Worm (Caenorhabditis elegans) whole organism, early embryonic: Measurements from ENCODE around the gene srbc-57.

ENCODE experiments used
- B0310.2 ChIP-seq: sonication (generic microtip); optimal IDR thresholded peaks from 2 replicates; lab custom pipeline; 2016; ENCODE audit warnings: mild to moderate bottlenecking, missing genetic modification characterization, missing compliant biosample characterization
- ceh-13 ChIP-seq: fragments of 200-800 bp; sonication (Bioruptor generic); optimal IDR thresholded peaks from 2 replicates; lab custom pipeline; 2018; ENCODE audit warnings: mild to moderate bottlenecking, missing genetic modification characterization, missing compliant biosample characterization
- ceh-36 ChIP-seq: sonication (generic microtip); optimal IDR thresholded peaks from 2 replicates; lab custom pipeline; 2016; ENCODE audit warnings: missing genetic modification characterization, inconsistent platforms, missing compliant biosample characterization
- flt-1 ChIP-seq: fragments of 200-800 bp; sonication (Bioruptor generic); IDR thresholded peaks from 2 replicates; pipeline ENCODE4 v1.3.6; 2022; ENCODE audit warnings: missing genetic modification characterization, missing compliant biosample characterization

DNA sequence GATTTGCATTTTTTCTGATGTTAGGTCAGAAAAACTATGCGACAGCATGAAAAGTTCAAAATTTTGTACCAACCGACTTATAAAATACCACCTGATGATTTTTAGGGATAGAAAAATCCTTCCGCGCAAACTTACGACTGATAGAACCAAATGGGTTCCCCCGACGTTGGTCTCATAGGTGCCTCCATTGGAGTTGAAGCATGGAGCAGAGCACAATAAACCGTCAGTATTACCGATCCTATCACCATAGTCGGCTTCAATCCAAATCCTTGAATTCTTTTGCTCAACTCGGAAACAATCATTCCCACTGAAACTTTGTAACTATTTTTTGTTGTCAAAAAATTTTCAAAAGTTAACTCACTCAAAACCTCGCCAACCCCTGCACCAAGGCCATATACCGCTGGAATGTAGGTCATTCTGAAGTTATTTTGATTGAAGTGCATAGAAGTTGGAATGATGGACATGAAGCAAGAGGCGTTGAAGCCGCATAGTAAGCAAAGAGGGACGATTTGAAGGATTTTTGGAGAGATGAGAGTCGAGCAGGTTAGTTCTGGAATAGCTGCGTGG, 29.1 kb downstream of the srbc-57 start:
- TF ChIP-seq flt-1 (no peak), ceh-13 (GFP tag; lab: Kevin White, UChicago) (no peak), ceh-36 (tag; lab: Kevin White, UChicago) (no peak), B0310.2 (tag; lab: Kevin White, UChicago) (no peak)
